Worm (Caenorhabditis elegans) whole organism, L3 larva: ENCODE data around the gene K01D12.10.

Experiments
- ama-1 ChIP-seq: fragments of 150-350 bp; optimal IDR thresholded peaks from 2 replicates; lab custom pipeline; 2018
- lin-15B ChIP-seq: fragments of 150-350 bp; optimal IDR thresholded peaks from 2 replicates; lab custom pipeline; 2014; ENCODE audit warnings: missing biosample characterization, missing genetic modification characterization
- mdl-1 ChIP-seq: fragments of 150-350 bp; optimal IDR thresholded peaks from 2 replicates; lab custom pipeline; 2014; ENCODE audit warnings: missing biosample characterization, missing genetic modification characterization
- nhr-28 ChIP-seq: fragments of 150-350 bp; optimal IDR thresholded peaks from 2 replicates; lab custom pipeline; 2014; ENCODE audit warnings: missing biosample characterization, missing genetic modification characterization
- zag-1 ChIP-seq: fragments of 150-350 bp; optimal IDR thresholded peaks from 2 replicates; lab custom pipeline; 2014; ENCODE audit warnings: missing biosample characterization, missing genetic modification characterization

DNA sequence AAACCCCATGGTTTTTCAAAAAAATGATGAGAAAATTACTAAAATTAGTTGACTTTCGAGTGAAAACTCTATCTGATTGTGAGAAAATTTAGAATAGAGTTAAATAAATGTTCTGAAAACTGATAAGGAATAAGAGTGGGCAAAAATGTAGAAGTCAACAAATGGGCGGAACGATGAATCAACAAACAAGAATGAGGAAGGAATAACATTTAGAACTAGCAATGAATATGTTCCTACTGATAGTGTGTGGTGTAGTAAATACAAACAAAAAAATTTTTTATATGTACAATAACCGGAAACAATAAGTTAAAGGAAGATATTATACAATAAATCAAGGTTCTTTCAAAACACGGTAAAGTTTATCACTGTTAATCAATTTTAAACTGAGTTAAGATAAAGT is 37.7 kb downstream of the K01D12.10 start, which contains the start of gene pals-39:
- TF ChIP-seq nhr-28 (tag; lab: Kevin White, UChicago) = no peak
- TF ChIP-seq ama-1 (lab: Kevin White, UChicago) = no peak
- TF ChIP-seq zag-1 = no peak
- TF ChIP-seq mdl-1 (tag; lab: Kevin White, UChicago) = no peak
- TF ChIP-seq lin-15B = no peak
